Worm (Caenorhabditis elegans): ENCODE results near the gene nhr-17.

- TF ChIP-seq lin-39 (tag; optimal IDR thresholded peaks at IDR 0.05) (no peak), snpc-4 (tag; optimal IDR thresholded peaks at IDR 0.05) (no peak), nhr-237 (tag; optimal IDR thresholded peaks at IDR 0.05) (no peak), nhr-11 (tag; optimal IDR thresholded peaks at IDR 0.05) (no peak), nhr-10 (tag; optimal IDR thresholded peaks at IDR 0.05) (no peak), zag-1 (tag; optimal IDR thresholded peaks at IDR 0.05) (no peak), skn-1 (tag; optimal IDR thresholded peaks at IDR 0.05) (no peak), nhr-12 (tag; optimal IDR thresholded peaks at IDR 0.05) (no peak), sem-4 (tag; optimal IDR thresholded peaks at IDR 0.05) (no peak)
These were observed 49.2 kb downstream of the nhr-17 start for ce11 chrX:12618447-12618846.
